Worm (Caenorhabditis elegans) whole organism, L3 larva: Measurements from ENCODE around the gene C39B10.4.

ENCODE experiments used
- R02D3.7 ChIP-seq: fragments of 150-350 bp; optimal IDR thresholded peaks from 2 replicates; lab custom pipeline; 2014; ENCODE audit warnings: missing biosample characterization, missing genetic modification characterization
- aly-2 ChIP-seq: fragments of 150-350 bp; optimal IDR thresholded peaks from 2 replicates; lab custom pipeline; 2014; ENCODE audit warnings: missing biosample characterization, missing genetic modification characterization
- ama-1 ChIP-seq: fragments of 150-350 bp; optimal IDR thresholded peaks from 2 replicates; lab custom pipeline; 2018
- ceh-82 ChIP-seq: fragments of 150-350 bp; optimal IDR thresholded peaks from 2 replicates; lab custom pipeline; 2014; ENCODE audit warnings: missing biosample characterization, missing genetic modification characterization
- eor-1 ChIP-seq, 2 experiments: fragments of 150-350 bp; optimal IDR thresholded peaks; 2 replicates each; lab custom pipeline; 2014 to 2018; ENCODE audit warnings: missing biosample characterization in 2 of 2, missing genetic modification characterization in 2 of 2
- nhr-25 ChIP-seq: sonication (generic microtip); optimal IDR thresholded peaks from 2 replicates; lab custom pipeline; 2017; ENCODE audit warnings: missing biosample characterization, missing genetic modification characterization
- unc-39 ChIP-seq: sonication (generic microtip); optimal IDR thresholded peaks from 4 replicates; lab custom pipeline; 2017; ENCODE audit warnings: missing biosample characterization, missing genetic modification characterization
- ztf-4 ChIP-seq: fragments of 150-350 bp; optimal IDR thresholded peaks from 2 replicates; lab custom pipeline; 2014; ENCODE audit warnings: missing biosample characterization, missing genetic modification characterization

ce11 chrX:10474998-10475577, 30.3 kb downstream of the C39B10.4 start, which contains the start of gene elt-4:
- TF ChIP-seq aly-2 (tag; lab: Kevin White, UChicago) (no peak), R02D3.7 (tag; lab: Kevin White, UChicago) (no peak), eor-1 (tag; optimal IDR thresholded peaks at IDR 0.05; lab: Kevin White, UChicago) (no peak), ceh-82 (no peak), unc-39 (tag; lab: Kevin White, UChicago) (no peak), ztf-4 (tag; lab: Kevin White, UChicago) (no peak), ama-1 (lab: Kevin White, UChicago) (no peak), nhr-25 (tag; lab: Kevin White, UChicago) (no peak)
